Fruit fly (Drosophila melanogaster): ENCODE measurements around the gene CG9686.

The CG9686 gene

DNA sequence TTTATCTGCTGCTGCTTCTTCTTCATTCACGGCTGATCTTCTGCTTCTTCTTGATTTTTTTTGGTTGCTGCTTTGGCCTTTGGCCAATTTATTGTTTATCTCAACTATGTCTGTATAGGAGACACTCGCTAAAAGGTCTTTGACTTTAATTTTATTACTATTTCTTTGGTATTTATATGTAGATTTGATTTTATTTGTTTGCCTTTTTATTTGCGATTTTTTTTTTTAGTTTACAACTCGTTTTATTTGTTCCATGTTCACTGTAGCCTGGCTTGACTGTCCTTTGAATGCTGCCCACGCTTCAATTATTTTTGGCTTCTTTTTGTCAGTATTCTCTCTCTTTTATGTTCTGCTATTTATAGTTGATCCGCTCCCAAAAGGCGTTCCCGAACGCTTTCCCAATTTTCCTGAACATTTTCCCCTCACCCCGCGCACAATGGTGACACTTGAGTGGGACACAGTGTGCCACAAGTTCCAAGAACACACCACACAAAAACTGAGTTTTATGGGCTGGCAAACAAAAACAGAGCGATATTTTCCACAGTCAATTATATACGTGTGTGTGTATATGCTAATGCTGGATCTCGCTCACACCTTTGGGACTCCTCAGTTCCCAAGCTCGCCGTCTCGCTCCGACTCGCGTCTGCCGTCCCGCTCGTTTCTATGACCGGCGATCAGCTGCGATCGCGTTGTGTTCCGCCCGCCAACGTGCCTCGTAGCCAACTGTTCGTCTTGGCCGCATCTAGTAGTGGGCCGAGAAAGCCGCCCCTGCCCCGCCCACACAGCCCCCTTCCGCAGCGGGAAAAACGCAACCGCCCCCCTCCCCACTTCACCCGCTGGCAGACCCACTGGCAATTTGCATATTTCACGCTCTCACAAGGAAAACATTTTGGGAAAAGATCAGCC lies 3.5 kb upstream of the CG9686 start, which contains the start of gene CG15247 (continued):
- TF ChIP-seq CG1233 (GFP tag; optimal IDR thresholded peaks at IDR 0.05) (peak; percentile 50), tgo (GFP tag; IDR thresholded peaks at IDR 0.05) (peak; percentile 77), so (GFP tag; IDR thresholded peaks at IDR 0.05) (peak; percentile 57; the same call in 1 of the 3 replicates), CG16815 (GFP tag; optimal IDR thresholded peaks at IDR 0.05) (peak; percentile 59), Six4 (GFP tag; optimal IDR thresholded peaks at IDR 0.05) (peak; percentile 54), H2.0 (GFP tag; IDR thresholded peaks at IDR 0.05) (peak; percentile 84), CG17328 (GFP tag; IDR thresholded peaks at IDR 0.05) (peak; percentile 69), GATAe (GFP tag; conservative IDR thresholded peaks at IDR 0.05) (no peak), Mad (GFP tag; optimal IDR thresholded peaks at IDR 0.05) (peak; percentile 22), bigmax (GFP tag; optimal IDR thresholded peaks at IDR 0.05) (no peak), Fer1 (GFP tag; optimal IDR thresholded peaks at IDR 0.05) (peak; percentile 50), E2f1 (GFP tag; IDR thresholded peaks at IDR 0.05) (peak; percentile 83), ci (GFP tag; IDR thresholded peaks at IDR 0.05) (peak; percentile 90), CG10366 (GFP tag; IDR thresholded peaks at IDR 0.05) (peak; percentile 84), Opbp (GFP tag; IDR thresholded peaks at IDR 0.05; ENCODE audit: partially characterized antibody) (no peak), CoRest (tag; optimal IDR thresholded peaks at IDR 0.05) (peak; percentile 84), CG4360 (GFP tag; IDR thresholded peaks at IDR 0.05) (peak; percentile 25; the same call in 1 of the 2 replicates), CG15073 (GFP tag; optimal IDR thresholded peaks at IDR 0.05) (no peak), br (optimal IDR thresholded peaks at IDR 0.05) (no peak), CG6254 (GFP tag; optimal IDR thresholded peaks at IDR 0.05) (peak; percentile 5), sim (GFP tag; IDR thresholded peaks at IDR 0.05) (peak; percentile 58; the same call in 1 of the 2 replicates), tup (GFP tag; optimal IDR thresholded peaks at IDR 0.05) (no peak), CG10209 (GFP tag; optimal IDR thresholded peaks at IDR 0.05) (peak; percentile 60), nau (GFP tag; optimal IDR thresholded peaks at IDR 0.05) (peak; percentile 41), CG33213 (GFP tag; optimal IDR thresholded peaks at IDR 0.05) (peak; percentile 50), HLH4C (GFP tag; IDR thresholded peaks at IDR 0.05; ENCODE audit: partially characterized antibody) (no peak), unc-4 (GFP tag; IDR thresholded peaks at IDR 0.05; ENCODE audit: partially characterized antibody) (no peak), NfI (GFP tag; optimal IDR thresholded peaks at IDR 0.05) (peak; percentile 78), Hr39 (optimal IDR thresholded peaks at IDR 0.05) (no peak), CG5953 (GFP tag; IDR thresholded peaks at IDR 0.05) (peak; percentile 73), Mrtf (GFP tag; IDR thresholded peaks at IDR 0.05) (peak; percentile 73), abd-A (tag; optimal IDR thresholded peaks at IDR 0.05) (no peak), CG17802 (tag; optimal IDR thresholded peaks at IDR 0.05) (no peak), D (optimal IDR thresholded peaks at IDR 0.05) (no peak), D (GFP tag; optimal IDR thresholded peaks at IDR 0.05) (peak; percentile 48), cato (GFP tag; optimal IDR thresholded peaks at IDR 0.05; ENCODE audit: borderline replicate concordance) (peak; percentile 14), gcm (GFP tag; optimal IDR thresholded peaks at IDR 0.05) (peak; percentile 47), crc (GFP tag; optimal IDR thresholded peaks at IDR 0.05) (peak; percentile 17), Usf (GFP tag; optimal IDR thresholded peaks at IDR 0.05) (peak; percentile 37), Gug (GFP tag; IDR thresholded peaks at IDR 0.05) (peak; percentile 71), Oaz (GFP tag; IDR thresholded peaks at IDR 0.05) (0 out of 2 replicates have a peak, but pooled peaks have one; percentile 10), caup (GFP tag; optimal IDR thresholded peaks at IDR 0.05; ENCODE audit: severe bottlenecking) (peak; percentile 50), Hand (GFP tag; optimal IDR thresholded peaks at IDR 0.05) (no peak), org-1 (GFP tag; optimal IDR thresholded peaks at IDR 0.05) (no peak), CG8290 (GFP tag; optimal IDR thresholded peaks at IDR 0.05) (peak; percentile 6), CG8290 (tag; optimal IDR thresholded peaks at IDR 0.05) (no peak), B-H1 (GFP tag; IDR thresholded peaks at IDR 0.05) (peak; percentile 68), Ptx1 (GFP tag; IDR thresholded peaks at IDR 0.05) (peak; percentile 87), wdn (GFP tag; IDR thresholded peaks at IDR 0.05) (peak; percentile 76), CG14014 (GFP tag; IDR thresholded peaks at IDR 0.05) (peak; percentile 82)

Data from whole organism, embryonic.